Worm (Caenorhabditis elegans): ENCODE data around the gene M01G5.1.

DNA sequence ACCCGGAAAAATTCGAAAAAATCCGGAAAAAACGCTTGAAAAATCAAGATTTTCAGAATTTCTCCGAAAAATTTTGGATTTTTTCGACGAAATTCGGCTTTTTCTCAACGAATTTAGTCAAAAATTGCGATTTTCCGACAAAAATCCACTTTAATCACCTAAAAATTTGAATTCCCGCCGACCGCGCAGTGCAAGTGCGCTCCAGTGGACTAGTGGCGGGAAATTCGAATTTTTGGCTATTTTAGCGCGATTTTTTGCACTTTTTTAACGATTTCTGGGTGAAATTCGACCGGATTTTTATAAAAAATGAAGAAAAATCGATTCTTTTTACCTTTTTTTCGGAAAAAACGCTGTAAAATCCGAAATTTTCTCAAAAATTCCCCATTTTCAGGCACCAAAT, 38.2 kb downstream of the M01G5.1 start:
- TF ChIP-seq nhr-77 (tag; optimal IDR thresholded peaks at IDR 0.05) = no peak
- no peak for TF ChIP-seq unc-62 (GFP tag; optimal IDR thresholded peaks at IDR 0.05)
- no peak for TF ChIP-seq fos-1 (tag; optimal IDR thresholded peaks at IDR 0.05)

Data from whole organism, L2 larva.